Worm (Caenorhabditis elegans) whole organism, L2 larva: ENCODE data around the gene arl-3.

Experiments used
- aly-2 ChIP-seq: fragments of 150-350 bp; optimal IDR thresholded peaks from 2 replicates; lab custom pipeline; 2014; ENCODE audit warnings: missing biosample characterization, missing genetic modification characterization
- elt-3 ChIP-seq: sonication (generic microtip); optimal IDR thresholded peaks from 2 replicates; lab custom pipeline; 2017; ENCODE audit warnings: missing biosample characterization, missing genetic modification characterization
- mab-5 ChIP-seq: fragments of 150-350 bp; optimal IDR thresholded peaks from 2 replicates; lab custom pipeline; 2014; ENCODE audit warnings: missing biosample characterization, missing genetic modification characterization
- nhr-21 ChIP-seq: fragments of 150-350 bp; optimal IDR thresholded peaks from 2 replicates; lab custom pipeline; 2014; ENCODE audit warnings: missing biosample characterization, missing genetic modification characterization
- nhr-23 ChIP-seq: fragments of 150-350 bp; optimal IDR thresholded peaks from 2 replicates; lab custom pipeline; 2014; ENCODE audit warnings: missing biosample characterization, missing genetic modification reagents, missing genetic modification characterization
- unc-62 ChIP-seq: fragments of 150-350 bp; optimal IDR thresholded peaks from 2 replicates; lab custom pipeline; 2014; ENCODE audit warnings: missing biosample characterization, missing genetic modification reagents, missing genetic modification characterization
- zag-1 ChIP-seq: fragments of 150-350 bp; optimal IDR thresholded peaks from 2 replicates; lab custom pipeline; 2014; ENCODE audit warnings: missing biosample characterization, missing genetic modification characterization

DNA sequence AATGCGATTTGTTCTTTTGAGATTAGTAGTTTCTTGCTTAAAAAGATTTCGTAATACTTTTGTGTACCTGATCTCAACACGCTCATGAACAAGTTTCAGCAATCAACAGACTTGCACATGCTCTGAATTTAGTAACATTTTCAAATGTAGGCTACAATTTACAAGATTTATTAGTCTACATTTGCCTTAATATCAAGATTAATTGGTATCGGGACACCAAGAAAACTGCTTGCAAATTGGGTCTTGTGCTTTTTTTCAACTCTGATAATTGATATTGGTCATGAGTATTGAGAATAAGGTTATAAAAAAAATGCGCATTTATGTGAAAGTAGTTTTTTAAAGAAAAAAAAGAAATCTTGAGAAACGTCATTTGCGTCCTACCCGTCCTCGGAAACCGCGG lies 13.6 kb upstream of the arl-3 start:
- TF ChIP-seq elt-3 (no peak), nhr-21 (tag; lab: Kevin White, UChicago) (no peak), nhr-23 (no peak), mab-5 (no peak), aly-2 (tag; lab: Kevin White, UChicago) (no peak), zag-1 (tag; lab: Kevin White, UChicago) (no peak), unc-62 (no peak)
